Worm (Caenorhabditis elegans) whole organism, late embryonic: ENCODE data around the gene col-2.

Experiments
- ceh-14 ChIP-seq: sonication (generic microtip); optimal IDR thresholded peaks from 2 replicates; lab custom pipeline; 2016; ENCODE audit warnings: missing genotype, missing genetic modification characterization, missing compliant biosample characterization
- ceh-9 ChIP-seq: sonication (generic microtip); optimal IDR thresholded peaks from 2 replicates; lab custom pipeline; 2016; ENCODE audit warnings: mild to moderate bottlenecking, missing genetic modification characterization, inconsistent platforms, missing compliant biosample characterization
- fkh-6 ChIP-seq: sonication (generic microtip); optimal IDR thresholded peaks from 2 replicates; lab custom pipeline; 2016; ENCODE audit warnings: missing genetic modification characterization, missing compliant biosample characterization
- nfya-1 ChIP-seq: sonication (generic microtip); optimal IDR thresholded peaks from 2 replicates; lab custom pipeline; 2017; ENCODE audit warnings: missing genetic modification characterization, mild to moderate bottlenecking, missing compliant biosample characterization, antibody characterized with exemption, moderate library complexity
- pax-1 ChIP-seq: fragments of 150-350 bp; optimal IDR thresholded peaks from 2 replicates; lab custom pipeline; 2014; ENCODE audit warnings: missing biosample characterization, missing genetic modification characterization
- pha-4 ChIP-seq: fragments of 150-350 bp; optimal IDR thresholded peaks from 2 replicates; lab custom pipeline; 2018; ENCODE audit warnings: missing biosample characterization, missing genetic modification reagents, missing genetic modification characterization
- ref-2 ChIP-seq: sonication (generic microtip); optimal IDR thresholded peaks from 2 replicates; lab custom pipeline; 2016; ENCODE audit warnings: missing genetic modification characterization, missing compliant biosample characterization
- sdc-2 ChIP-seq: sonication (generic microtip); optimal IDR thresholded peaks from 2 replicates; lab custom pipeline; 2016; ENCODE audit warnings: missing genotype, missing genetic modification characterization, missing compliant biosample characterization
- tbx-2 ChIP-seq: sonication (generic microtip); optimal IDR thresholded peaks from 2 replicates; lab custom pipeline; 2016; ENCODE audit warnings: missing genetic modification characterization, missing compliant biosample characterization
- unc-86 ChIP-seq: sonication (generic microtip); optimal IDR thresholded peaks from 2 replicates; lab custom pipeline; 2016; ENCODE audit warnings: missing genetic modification characterization, missing compliant biosample characterization
- zip-5 ChIP-seq: sonication (generic microtip); optimal IDR thresholded peaks from 2 replicates; lab custom pipeline; 2016; ENCODE audit warnings: missing genetic modification characterization, missing compliant biosample characterization

- TF ChIP-seq zip-5 (no peak), tbx-2 (tag; lab: Kevin White, UChicago) (no peak), ceh-14 (tag; lab: Kevin White, UChicago) (no peak), unc-86 (tag; lab: Kevin White, UChicago) (no peak), pax-1 (tag; lab: Kevin White, UChicago) (no peak), fkh-6 (tag; lab: Kevin White, UChicago) (no peak), sdc-2 (tag; lab: Kevin White, UChicago) (no peak), nfya-1 (no peak), ref-2 (no peak), ceh-9 (tag; lab: Kevin White, UChicago) (no peak), pha-4 (no peak)
Measured at ce11 chrIV:10063941-10064340, 21.3 kb downstream of the col-2 start.
